Fruit fly (Drosophila melanogaster): ENCODE results near the gene CG12099.

The CG12099 gene

dm6 chr3L:1591692-1592371 is 33.5 kb upstream of the CG12099 start (continued):
- TF ChIP-seq al (GFP tag; IDR thresholded peaks at IDR 0.05) (0 out of 2 replicates have a peak, but pooled peaks have one; percentile 16), dmrt11E (tag; optimal IDR thresholded peaks at IDR 0.05) (no peak), CG42726 (GFP tag; IDR thresholded peaks at IDR 0.05; ENCODE audit: partially characterized antibody) (no peak), tx (GFP tag; optimal IDR thresholded peaks at IDR 0.05) (peak; percentile 19), CG5180 (GFP tag; optimal IDR thresholded peaks at IDR 0.05) (peak; percentile 68), unpg (GFP tag; optimal IDR thresholded peaks at IDR 0.05) (peak; percentile 65), CG4730 (GFP tag; IDR thresholded peaks at IDR 0.05) (no peak), mam (GFP tag; optimal IDR thresholded peaks at IDR 0.05) (peak; percentile 62), fu2 (GFP tag; optimal IDR thresholded peaks at IDR 0.05) (peak; percentile 38), CG2116 (GFP tag; optimal IDR thresholded peaks at IDR 0.05) (peak; percentile 32), CG7372 (GFP tag; IDR thresholded peaks at IDR 0.05) (no peak), bcd (GFP tag; optimal IDR thresholded peaks at IDR 0.05) (peak; percentile 58), chif (GFP tag; optimal IDR thresholded peaks at IDR 0.05) (peak in 1 of 2 experiments; percentile 43), emc (GFP tag; optimal IDR thresholded peaks at IDR 0.05) (peak; percentile 42), CG6854 (GFP tag; optimal IDR thresholded peaks at IDR 0.05) (peak; percentile 87), gro (GFP tag; optimal IDR thresholded peaks at IDR 0.05) (no peak), crol (GFP tag; IDR thresholded peaks at IDR 0.05) (no peak), CG10979 (tag; optimal IDR thresholded peaks at IDR 0.05) (no peak), TFAM (GFP tag; optimal IDR thresholded peaks at IDR 0.05) (no peak), Sry-δ (GFP tag; optimal IDR thresholded peaks at IDR 0.05) (peak; percentile 19), ac (GFP tag; optimal IDR thresholded peaks at IDR 0.05) (no peak), yki (optimal IDR thresholded peaks at IDR 0.05) (no peak), CG16813 (GFP tag; IDR thresholded peaks at IDR 0.05; ENCODE audit: partially characterized antibody) (no peak), run (tag; optimal IDR thresholded peaks at IDR 0.05) (peak; percentile 13), CG11247 (GFP tag; IDR thresholded peaks at IDR 0.05) (peak; percentile 70), CG30431 (GFP tag; optimal IDR thresholded peaks at IDR 0.05) (no peak), Optix (GFP tag; IDR thresholded peaks at IDR 0.05) (no peak), CG11398 (GFP tag; optimal IDR thresholded peaks at IDR 0.05) (peak; percentile 43), E2f2 (GFP tag; IDR thresholded peaks at IDR 0.05) (peak; percentile 35; the same call in 1 of the 2 replicates), org-1 (GFP tag; optimal IDR thresholded peaks at IDR 0.05) (peak; percentile 75), Dek (tag; optimal IDR thresholded peaks at IDR 0.05) (peak; percentile 80), insv (GFP tag; optimal IDR thresholded peaks at IDR 0.05) (peak in 1 of 2 experiments; percentile 15), ash1 (GFP tag; optimal IDR thresholded peaks at IDR 0.05) (peak; percentile 79), Rx (GFP tag; IDR thresholded peaks at IDR 0.05) (no peak), CG7928 (GFP tag; optimal IDR thresholded peaks at IDR 0.05) (peak; percentile 64), MTF-1 (GFP tag; optimal IDR thresholded peaks at IDR 0.05; ENCODE audit: borderline replicate concordance) (peak; percentile 86), CG9797 (GFP tag; optimal IDR thresholded peaks at IDR 0.05) (no peak), Chrac-16 (GFP tag; optimal IDR thresholded peaks at IDR 0.05) (no peak), row (GFP tag; IDR thresholded peaks at IDR 0.05) (no peak), slbo (GFP tag; IDR thresholded peaks at IDR 0.05) (peak; percentile 33), zfh2 (GFP tag; optimal IDR thresholded peaks at IDR 0.05) (peak; percentile 57), CG6765 (GFP tag; optimal IDR thresholded peaks at IDR 0.05) (peak; percentile 91), CG2889 (GFP tag; IDR thresholded peaks at IDR 0.05) (peak; percentile 31; the same call in 1 of the 3 replicates), schlank (tag; optimal IDR thresholded peaks at IDR 0.05) (peak; percentile 93), HLH3B (GFP tag; IDR thresholded peaks at IDR 0.05) (peak; percentile 27; the same call in 1 of the 2 replicates), psq (GFP tag; optimal IDR thresholded peaks at IDR 0.05) (peak; percentile 6), CG30403 (GFP tag; optimal IDR thresholded peaks at IDR 0.05) (peak; percentile 26), z (GFP tag; IDR thresholded peaks at IDR 0.05) (0 out of 3 replicates have a peak, but pooled peaks have one; percentile 34), btn (GFP tag; optimal IDR thresholded peaks at IDR 0.05) (no peak), Taf1 (GFP tag; IDR thresholded peaks at IDR 0.05) (peak; percentile 36; the same call in 1 of the 2 replicates), pho (GFP tag; optimal IDR thresholded peaks at IDR 0.05) (peak; percentile 82)
